Worm (Caenorhabditis elegans): ENCODE measurements around the gene srh-133.
"Not testable (repeated sequence)": the region's sequence is repeated elsewhere in the genome, so short reads cannot be mapped to it uniquely, and the experiment has no call there.

The srh-133 gene

DNA sequence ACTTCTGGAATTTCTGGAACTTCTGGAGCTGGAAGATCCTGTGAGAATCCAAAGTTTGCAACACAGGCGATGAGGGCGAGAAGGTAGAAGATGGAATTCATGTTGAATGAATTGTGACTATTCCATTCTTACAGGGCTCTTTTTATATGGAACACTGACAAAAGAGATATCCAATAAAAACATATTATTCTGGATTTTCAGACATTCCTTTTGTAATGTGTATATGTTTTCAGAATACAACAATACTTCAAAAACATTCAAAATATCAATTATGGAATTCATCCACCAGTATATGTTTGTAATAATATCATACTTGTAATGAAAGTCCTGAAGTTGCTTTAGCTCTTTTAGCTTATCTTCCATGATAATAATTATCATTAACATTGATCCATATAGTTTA is 3.3 kb downstream of the srh-133 start, which contains the start of gene Y59A8B.26:
Gene Y59A8B.26, minus strand, starts transcription at position 101 of the 400 bp plus-strand sequence.
- TF ChIP-seq mab-5 (tag; optimal IDR thresholded peaks at IDR 0.05); ceh-83 (GFP tag; optimal IDR thresholded peaks at IDR 0.05); ceh-43 (GFP tag; optimal IDR thresholded peaks at IDR 0.05): not testable (repeated sequence)

DNA sequence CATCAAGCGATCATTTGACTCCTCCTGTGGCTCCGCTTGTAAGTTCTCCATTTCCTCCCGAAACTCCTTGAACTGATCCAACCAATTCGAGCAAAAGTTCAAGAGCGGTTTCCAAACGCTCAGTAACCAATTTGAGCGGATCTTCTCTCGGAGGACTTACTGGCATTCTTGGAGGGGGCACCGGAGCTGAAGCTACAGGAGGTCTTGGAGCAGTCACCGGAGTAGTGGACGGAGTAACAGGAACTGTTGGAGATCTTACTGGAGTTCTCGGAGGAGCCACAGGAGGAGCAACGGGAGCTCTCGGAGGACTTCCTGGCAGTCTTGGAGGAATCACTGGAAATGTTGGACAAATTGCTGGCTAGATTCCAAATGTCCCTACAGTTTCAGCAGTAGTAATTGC is 5.3 kb downstream of the srh-133 start:
- TF ChIP-seq zip-8 (tag; optimal IDR thresholded peaks at IDR 0.05), result no peak
- TF ChIP-seq unc-39 (tag; optimal IDR thresholded peaks at IDR 0.05), result no peak
- no peak for TF ChIP-seq pha-4 (tag; optimal IDR thresholded peaks at IDR 0.05)
- TF ChIP-seq drap-1 (GFP tag; optimal IDR thresholded peaks at IDR 0.05), result no peak
- no peak for TF ChIP-seq nhr-237 (tag; optimal IDR thresholded peaks at IDR 0.05)
- TF ChIP-seq ceh-39 (tag; optimal IDR thresholded peaks at IDR 0.05), result no peak
- TF ChIP-seq elt-3 (tag; optimal IDR thresholded peaks at IDR 0.05), result no peak
- no peak for TF ChIP-seq cnd-1 (tag; optimal IDR thresholded peaks at IDR 0.05)
- no peak for TF ChIP-seq elt-1 (tag; optimal IDR thresholded peaks at IDR 0.05; ENCODE audit: borderline replicate concordance, insufficient read depth)
- TF ChIP-seq mab-5 (tag; optimal IDR thresholded peaks at IDR 0.05), result no peak
- TF ChIP-seq unc-120 (tag; optimal IDR thresholded peaks at IDR 0.05; ENCODE audit: poor library complexity, severe bottlenecking), result no peak
- TF ChIP-seq lin-13 (tag; optimal IDR thresholded peaks at IDR 0.05), result no peak
- TF ChIP-seq nhr-12 (tag; optimal IDR thresholded peaks at IDR 0.05), result no peak
- no peak for TF ChIP-seq bed-3 (GFP tag; optimal IDR thresholded peaks at IDR 0.05)
- TF ChIP-seq lsy-2 (tag; optimal IDR thresholded peaks at IDR 0.05), result no peak
- no peak for TF ChIP-seq unc-62 (GFP tag; optimal IDR thresholded peaks at IDR 0.05)
- TF ChIP-seq M03D4.4 (tag; optimal IDR thresholded peaks at IDR 0.05), result no peak

DNA sequence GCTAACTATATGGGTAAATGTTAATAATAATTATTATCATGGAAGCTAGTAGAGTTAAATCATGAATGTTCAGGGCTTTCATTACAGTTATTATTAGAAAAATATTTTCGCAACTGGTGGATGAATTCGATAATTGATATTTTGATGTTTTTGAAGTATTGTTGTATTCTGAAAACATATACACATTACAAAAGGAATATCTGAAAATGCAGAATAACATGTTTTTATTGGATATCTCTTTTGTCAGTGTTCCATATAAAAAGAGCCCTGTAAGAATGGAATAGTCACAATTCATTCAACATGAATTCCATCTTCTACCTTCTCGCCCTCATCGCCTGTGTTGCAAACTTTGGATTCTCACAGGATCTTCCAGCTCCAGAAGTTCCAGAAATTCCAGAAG is 7.1 kb downstream of the srh-133 start, which contains the start of gene Y59A8B.19:
Gene Y59A8B.19, plus strand, starts transcription at position 301 of the 400 bp plus-strand sequence.
- not testable (repeated sequence) for TF ChIP-seq mep-1 (tag; optimal IDR thresholded peaks at IDR 0.05); cnd-1 (tag; optimal IDR thresholded peaks at IDR 0.05); elt-1 (tag; optimal IDR thresholded peaks at IDR 0.05; ENCODE audit: borderline replicate concordance, insufficient read depth)

DNA sequence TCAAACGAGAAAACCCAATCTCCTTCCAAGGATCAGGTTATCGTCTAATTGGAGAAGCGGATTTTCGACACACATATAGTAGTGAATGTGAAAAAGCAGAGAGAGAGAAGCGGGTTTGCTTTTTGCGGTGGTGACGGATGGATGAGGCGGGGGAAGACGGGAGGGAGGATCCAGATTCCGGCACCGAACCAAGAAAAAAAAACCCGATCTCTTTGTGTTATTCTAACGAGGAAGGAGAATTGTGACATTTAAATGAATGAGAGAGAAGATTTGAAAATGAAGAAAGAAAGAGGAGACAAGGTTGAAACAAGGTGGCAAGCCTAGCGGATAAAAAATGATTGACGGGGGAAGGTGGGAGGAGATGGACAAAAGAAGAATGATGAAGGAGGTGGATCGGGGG is 10.1 kb downstream of the srh-133 start:
- no peak for TF ChIP-seq ceh-39 (tag; optimal IDR thresholded peaks at IDR 0.05)
- no peak for TF ChIP-seq nhr-12 (tag; optimal IDR thresholded peaks at IDR 0.05)
- no peak for TF ChIP-seq snpc-4 (tag; optimal IDR thresholded peaks at IDR 0.05)
- no peak for TF ChIP-seq sem-2 (GFP tag; optimal IDR thresholded peaks at IDR 0.05)
- TF ChIP-seq nhr-237 (tag; optimal IDR thresholded peaks at IDR 0.05), result no peak

DNA sequence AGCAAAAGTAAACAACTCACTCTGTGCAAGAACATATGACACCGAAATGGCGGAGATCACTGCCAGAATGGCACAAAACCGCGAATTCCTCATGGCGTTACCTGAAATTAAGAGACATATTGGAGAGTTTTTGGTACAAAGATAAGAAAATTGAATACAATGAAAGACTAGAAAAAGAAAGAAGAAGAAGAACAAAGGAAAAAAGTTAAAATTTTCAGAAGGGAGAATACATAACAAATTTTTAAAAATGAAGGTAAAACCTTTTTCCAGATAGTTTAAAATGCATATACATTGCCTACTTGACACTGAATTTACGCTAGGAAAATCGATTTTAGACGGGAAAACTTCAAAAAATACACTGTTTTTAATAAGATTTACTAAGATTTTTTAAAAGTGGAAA is 12.7 kb downstream of the srh-133 start, which contains the start of gene lon-8:
Gene lon-8, minus strand, starts transcription at position 101 of the 400 bp plus-strand sequence.
- TF ChIP-seq nhr-237 (tag; optimal IDR thresholded peaks at IDR 0.05) (no peak), ceh-43 (GFP tag; optimal IDR thresholded peaks at IDR 0.05) (no peak), zip-8 (tag; optimal IDR thresholded peaks at IDR 0.05) (no peak), ceh-83 (GFP tag; optimal IDR thresholded peaks at IDR 0.05) (no peak), ztf-11 (tag; optimal IDR thresholded peaks at IDR 0.05) (no peak), tbx-8 (GFP tag; optimal IDR thresholded peaks at IDR 0.05) (no peak), M03D4.4 (tag; optimal IDR thresholded peaks at IDR 0.05) (no peak), bed-3 (GFP tag; optimal IDR thresholded peaks at IDR 0.05) (no peak), nhr-28 (tag; optimal IDR thresholded peaks at IDR 0.05) (no peak), cnd-1 (tag; optimal IDR thresholded peaks at IDR 0.05) (no peak), nhr-76 (tag; optimal IDR thresholded peaks at IDR 0.05) (no peak), ceh-39 (tag; optimal IDR thresholded peaks at IDR 0.05) (no peak), hlh-1 (tag; optimal IDR thresholded peaks at IDR 0.05) (no peak), elt-3 (tag; optimal IDR thresholded peaks at IDR 0.05) (no peak), lin-32 (GFP tag; optimal IDR thresholded peaks at IDR 0.05) (no peak), lin-13 (tag; optimal IDR thresholded peaks at IDR 0.05) (no peak), blmp-1 (tag; optimal IDR thresholded peaks at IDR 0.05) (no peak), ham-2 (GFP tag; optimal IDR thresholded peaks at IDR 0.05) (no peak), sem-2 (GFP tag; optimal IDR thresholded peaks at IDR 0.05) (no peak), pha-4 (tag; optimal IDR thresholded peaks at IDR 0.05) (no peak)

DNA sequence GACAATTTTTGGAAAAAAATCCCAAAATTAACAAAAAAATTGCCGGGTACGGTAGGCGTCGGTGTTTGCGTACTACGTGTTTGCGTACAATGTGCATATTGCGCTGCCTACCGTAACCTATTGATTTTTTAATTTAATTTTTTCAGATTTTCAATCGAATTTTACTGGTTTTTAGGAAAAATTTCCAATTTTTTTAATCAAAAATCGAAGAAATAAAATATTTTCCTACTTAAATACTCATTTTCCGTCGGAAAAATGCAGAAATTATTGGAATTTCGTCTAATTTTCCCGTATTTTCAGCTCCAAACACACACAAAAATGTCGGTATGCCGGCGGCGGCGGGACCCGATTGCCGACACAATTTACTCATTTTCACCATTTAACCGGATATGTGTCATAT is 28.1 kb downstream of the srh-133 start, which contains the start of gene Y59A8B.21:
Gene Y59A8B.21, plus strand, starts transcription at position 301 of the 400 bp plus-strand sequence.
- no peak for TF ChIP-seq M03D4.4 (tag; optimal IDR thresholded peaks at IDR 0.05)
- TF ChIP-seq sem-2 (GFP tag; optimal IDR thresholded peaks at IDR 0.05), result no peak
- TF ChIP-seq lin-13 (tag; optimal IDR thresholded peaks at IDR 0.05), result no peak
- no peak for TF ChIP-seq unc-39 (tag; optimal IDR thresholded peaks at IDR 0.05)
- TF ChIP-seq zip-8 (tag; optimal IDR thresholded peaks at IDR 0.05), result no peak
- TF ChIP-seq cnd-1 (tag; optimal IDR thresholded peaks at IDR 0.05), result no peak
- TF ChIP-seq lin-32 (GFP tag; optimal IDR thresholded peaks at IDR 0.05), result no peak
- no peak for TF ChIP-seq nhr-76 (tag; optimal IDR thresholded peaks at IDR 0.05)
- TF ChIP-seq elt-1 (tag; optimal IDR thresholded peaks at IDR 0.05; ENCODE audit: borderline replicate concordance, insufficient read depth), result no peak
- TF ChIP-seq snpc-4 (tag; optimal IDR thresholded peaks at IDR 0.05), result no peak
- no peak for TF ChIP-seq flh-1 (GFP tag; optimal IDR thresholded peaks at IDR 0.05)
- no peak for TF ChIP-seq mab-5 (tag; optimal IDR thresholded peaks at IDR 0.05)
- TF ChIP-seq lsy-2 (tag; optimal IDR thresholded peaks at IDR 0.05), result no peak
- TF ChIP-seq ceh-83 (GFP tag; optimal IDR thresholded peaks at IDR 0.05), result no peak
- no peak for TF ChIP-seq drap-1 (GFP tag; optimal IDR thresholded peaks at IDR 0.05)
- TF ChIP-seq pha-4 (tag; optimal IDR thresholded peaks at IDR 0.05), result no peak
- no peak for TF ChIP-seq blmp-1 (tag; optimal IDR thresholded peaks at IDR 0.05)
- no peak for TF ChIP-seq nhr-2 (tag; optimal IDR thresholded peaks at IDR 0.05)
- no peak for TF ChIP-seq hlh-1 (tag; optimal IDR thresholded peaks at IDR 0.05)
- no peak for TF ChIP-seq bed-3 (GFP tag; optimal IDR thresholded peaks at IDR 0.05)

All from whole organism, mixed stage, embryonic.